7 worm cellular contexts compared by ENCODE assay signal in genomic region chrX:17631703-17632102, ce11.
TF ChIP-seq lines count a peak whose summit lies in the region.

No protein-coding gene starts in this region.

TF ChIP-seq in whole organism, L1 larva, 84 proteins besides CTCF, POLR2A, EP300 and RAD21:
- TF ChIP-seq nhr-71 (tag; optimal IDR thresholded peaks at IDR 0.05; lab: Kevin White, UChicago) (no peak), lin-14 (GFP tag; optimal IDR thresholded peaks at IDR 0.05; lab: Kevin White, UChicago) (peak; percentile 52), nhr-85 (tag; lab: Kevin White, UChicago) (peak; percentile 60), mep-1 (tag; optimal IDR thresholded peaks at IDR 0.05; lab: Kevin White, UChicago) (peak; percentile 24)

TF ChIP-seq in whole organism, L2 larva, 48 proteins besides CTCF, POLR2A, EP300 and RAD21 (continues in another document):
- TF ChIP-seq alr-1 (tag; optimal IDR thresholded peaks at IDR 0.05; lab: Kevin White, UChicago) (no peak), ztf-11 (tag; optimal IDR thresholded peaks at IDR 0.05; lab: Kevin White, UChicago) (no peak), sma-3 (GFP tag; optimal IDR thresholded peaks at IDR 0.05; lab: Kevin White, UChicago) (no peak), ZK546.5 (tag; optimal IDR thresholded peaks at IDR 0.05; lab: Kevin White, UChicago) (no peak), sma-9 (GFP tag; optimal IDR thresholded peaks at IDR 0.05; lab: Kevin White, UChicago) (peak; percentile 49), sma-9 (tag; optimal IDR thresholded peaks at IDR 0.05; lab: Kevin White, UChicago) (no peak), fos-1 (tag; optimal IDR thresholded peaks at IDR 0.05; lab: Kevin White, UChicago) (peak; percentile 8), ceh-16 (tag; optimal IDR thresholded peaks at IDR 0.05; lab: Kevin White, UChicago) (no peak), nhr-77 (tag; optimal IDR thresholded peaks at IDR 0.05; lab: Kevin White, UChicago) (no peak), zag-1 (tag; optimal IDR thresholded peaks at IDR 0.05; lab: Kevin White, UChicago) (no peak), nhr-25 (tag; optimal IDR thresholded peaks at IDR 0.05; lab: Kevin White, UChicago) (peak; percentile 19), nhr-129 (tag; optimal IDR thresholded peaks at IDR 0.05; lab: Kevin White, UChicago) (peak; percentile 48), sem-4 (tag; optimal IDR thresholded peaks at IDR 0.05; lab: Kevin White, UChicago) (no peak), snpc-4 (tag; optimal IDR thresholded peaks at IDR 0.05; lab: Kevin White, UChicago) (no peak), lin-13 (GFP tag; optimal IDR thresholded peaks at IDR 0.05; lab: Kevin White, UChicago) (no peak)

TF ChIP-seq in whole organism, L3 larva, 47 proteins besides CTCF, POLR2A, EP300 and RAD21 (continues in another document):
- TF ChIP-seq ceh-9 (tag; optimal IDR thresholded peaks at IDR 0.05; lab: Kevin White, UChicago) (no peak), ama-1 (optimal IDR thresholded peaks at IDR 0.05; lab: Kevin White, UChicago) (no peak), skn-1 (tag; optimal IDR thresholded peaks at IDR 0.05; lab: Kevin White, UChicago) (no peak), egl-27 (tag; optimal IDR thresholded peaks at IDR 0.05; lab: Kevin White, UChicago) (no peak), nhr-23 (tag; optimal IDR thresholded peaks at IDR 0.05; lab: Kevin White, UChicago) (no peak), nhr-43 (tag; optimal IDR thresholded peaks at IDR 0.05; lab: Kevin White, UChicago; ENCODE audit: poor library complexity, severe bottlenecking) (peak; percentile 47), ZK546.5 (tag; optimal IDR thresholded peaks at IDR 0.05; lab: Kevin White, UChicago) (no peak), aly-2 (tag; optimal IDR thresholded peaks at IDR 0.05; lab: Kevin White, UChicago) (no peak), ceh-82 (tag; optimal IDR thresholded peaks at IDR 0.05; lab: Kevin White, UChicago) (no peak), nhr-12 (tag; optimal IDR thresholded peaks at IDR 0.05; lab: Kevin White, UChicago) (no peak), ztf-4 (tag; optimal IDR thresholded peaks at IDR 0.05; lab: Kevin White, UChicago) (no peak), R02D3.7 (tag; optimal IDR thresholded peaks at IDR 0.05; lab: Kevin White, UChicago) (no peak), nhr-28 (tag; optimal IDR thresholded peaks at IDR 0.05; lab: Kevin White, UChicago) (no peak), lin-15B (tag; optimal IDR thresholded peaks at IDR 0.05; lab: Kevin White, UChicago) (no peak), fkh-10 (GFP tag; optimal IDR thresholded peaks at IDR 0.05; lab: Kevin White, UChicago) (no peak), pha-4 (tag; optimal IDR thresholded peaks at IDR 0.05; lab: Kevin White, UChicago) (peak; percentile 30)

TF ChIP-seq in whole organism, L4 larva, 104 proteins besides CTCF, POLR2A, EP300 and RAD21 (continues in another document):
- TF ChIP-seq ama-1 (optimal IDR thresholded peaks at IDR 0.05; lab: Kevin White, UChicago): no peak
- peak; percentile 25; the same call in 1 of the 2 replicates for TF ChIP-seq dmd-6 (GFP tag; IDR thresholded peaks at IDR 0.05; lab: Robert Waterston, UW)
- no peak for TF ChIP-seq ceh-44 (GFP tag; IDR thresholded peaks at IDR 0.05; lab: Robert Waterston, UW)
- TF ChIP-seq hlh-30 (tag; optimal IDR thresholded peaks at IDR 0.05; lab: Kevin White, UChicago; ENCODE audit: insufficient read depth): peak; percentile 81
- no peak for TF ChIP-seq skn-1 (tag; optimal IDR thresholded peaks at IDR 0.05; lab: Kevin White, UChicago)
- no peak for TF ChIP-seq mxl-3 (GFP tag; optimal IDR thresholded peaks at IDR 0.05; lab: Kevin White, UChicago)
- no peak for TF ChIP-seq Y75B8A.6 (GFP tag; IDR thresholded peaks at IDR 0.05; lab: Robert Waterston, UW)
- no peak for TF ChIP-seq nhr-25 (tag; optimal IDR thresholded peaks at IDR 0.05; lab: Kevin White, UChicago; ENCODE audit: borderline replicate concordance, insufficient read depth)
- TF ChIP-seq ZK546.5 (tag; optimal IDR thresholded peaks at IDR 0.05; lab: Kevin White, UChicago): no peak
- TF ChIP-seq ceh-32 (tag; optimal IDR thresholded peaks at IDR 0.05; lab: Kevin White, UChicago; ENCODE audit: poor library complexity): no peak
- no peak for TF ChIP-seq unc-62 (GFP tag; optimal IDR thresholded peaks at IDR 0.05 in 1 of 2; lab: Kevin White, UChicago)
- TF ChIP-seq unc-62 (tag; optimal IDR thresholded peaks at IDR 0.05; lab: Kevin White, UChicago): no peak
- TF ChIP-seq mep-1 (tag; optimal IDR thresholded peaks at IDR 0.05; lab: Kevin White, UChicago): peak; percentile 29
- TF ChIP-seq lsy-2 (tag; optimal IDR thresholded peaks at IDR 0.05; lab: Kevin White, UChicago): peak in 1 of 2 experiments; percentile 31
- peak in 1 of 2 experiments; percentile 61 for TF ChIP-seq mdl-1 (tag; optimal IDR thresholded peaks at IDR 0.05; lab: Kevin White, UChicago)

TF ChIP-seq in whole organism, late embryonic, 69 proteins besides CTCF, POLR2A, EP300 and RAD21:
- TF ChIP-seq lin-11 (tag; optimal IDR thresholded peaks at IDR 0.05; lab: Kevin White, UChicago) (no peak), unc-55 (GFP tag; optimal IDR thresholded peaks at IDR 0.05; lab: Kevin White, UChicago) (peak; percentile 37)

TF ChIP-seq in whole organism, mixed stage, embryonic, 35 proteins besides CTCF, POLR2A, EP300 and RAD21:
- TF ChIP-seq ceh-39 (tag; optimal IDR thresholded peaks at IDR 0.05; lab: Kevin White, UChicago) (no peak), hlh-1 (tag; optimal IDR thresholded peaks at IDR 0.05; lab: Kevin White, UChicago) (peak; percentile 63), nhr-2 (tag; optimal IDR thresholded peaks at IDR 0.05; lab: Kevin White, UChicago) (peak; percentile 13)

TF ChIP-seq in whole organism, young adult, 124 proteins besides CTCF, POLR2A, EP300 and RAD21:
- TF ChIP-seq nhr-80 (tag; optimal IDR thresholded peaks at IDR 0.05; lab: Kevin White, UChicago) (peak; percentile 14), dox-1 (GFP tag; IDR thresholded peaks at IDR 0.05; lab: Robert Waterston, UW) (peak; percentile 50; the same call in 1 of the 2 replicates), attf-5 (GFP tag; optimal IDR thresholded peaks at IDR 0.05; lab: Kevin White, UChicago) (peak; percentile 5), F57A8.1 (GFP tag; optimal IDR thresholded peaks at IDR 0.05; lab: Kevin White, UChicago) (no peak), nfyb-1 (GFP tag; IDR thresholded peaks at IDR 0.05; lab: Robert Waterston, UW) (peak; percentile 15; the same call in 1 of the 2 replicates)
